Fruit fly (Drosophila melanogaster) whole organism, wandering third instar larva: Measurements from ENCODE around the gene CG13605.
A peak's percentile ranks its signal among the peaks of the same experiment; 100 is the strongest.

Experiments
- Abd-B ChIP-seq: fragments of >200 bp; optimal IDR thresholded peaks from 2 replicates; lab custom pipeline; 2017; ENCODE audit warnings: missing biosample characterization, missing genetic modification characterization
- CG32264 ChIP-seq: fragments of 200-800 bp; sonication (Bioruptor generic); optimal IDR thresholded peaks from 2 replicates; lab custom pipeline; 2016; ENCODE audit warnings: missing biosample characterization, missing genetic modification characterization
- CG9705 ChIP-seq: fragments of 200-800 bp; sonication (Bioruptor generic); optimal IDR thresholded peaks from 2 replicates; lab custom pipeline; 2018; ENCODE audit warnings: missing biosample characterization, mild to moderate bottlenecking, missing genetic modification characterization
- CrebA ChIP-seq: fragments of 200-800 bp; sonication (Bioruptor generic); optimal IDR thresholded peaks from 2 replicates; lab custom pipeline; 2016; ENCODE audit warnings: missing biosample characterization, mild to moderate bottlenecking, missing genetic modification characterization, borderline replicate concordance
- Dfd ChIP-seq: fragments of >200 bp; optimal IDR thresholded peaks from 2 replicates; lab custom pipeline; 2017; ENCODE audit warnings: missing biosample characterization, missing genetic modification characterization
- Dif ChIP-seq: fragments of 200-275, 200-300 bp; sonication (Bioruptor generic); optimal IDR thresholded peaks from 2 replicates; lab custom pipeline; 2018; ENCODE audit warnings: missing biosample characterization, missing genetic modification characterization; ENCODE audit not compliant: partially characterized antibody
- GATAd ChIP-seq: sonication (Bioruptor generic); optimal IDR thresholded peaks from 2 replicates; lab custom pipeline; 2016; ENCODE audit warnings: missing biosample characterization, missing genetic modification characterization
- HLH106 ChIP-seq: fragments of 200-800 bp; optimal IDR thresholded peaks from 3 replicates; lab custom pipeline; 2019; ENCODE audit warnings: missing biosample characterization, mild to moderate bottlenecking, missing genetic modification characterization, moderate library complexity
- Hnf4 ChIP-seq: fragments of 200-800 bp; sonication (Bioruptor generic); optimal IDR thresholded peaks from 2 replicates; lab custom pipeline; 2016; ENCODE audit warnings: missing biosample characterization, mild to moderate bottlenecking, missing genetic modification characterization
- Hr78 ChIP-seq: fragments of >200 bp; optimal IDR thresholded peaks from 2 replicates; lab custom pipeline; 2017; ENCODE audit warnings: missing biosample characterization, missing genetic modification characterization
- Hr83 ChIP-seq: fragments of 200-300 bp; sonication (Bioruptor generic); optimal IDR thresholded peaks from 2 replicates; lab custom pipeline; 2016; ENCODE audit warnings: missing biosample characterization, mild to moderate bottlenecking, missing genetic modification characterization, moderate library complexity; ENCODE audit not compliant: poor library complexity, severe bottlenecking
- Jra ChIP-seq: sonication (Bioruptor generic); optimal IDR thresholded peaks from 2 replicates; lab custom pipeline; 2016; ENCODE audit warnings: missing biosample characterization, missing genetic modification characterization
- Mio ChIP-seq: sonication (Bioruptor generic); optimal IDR thresholded peaks from 2 replicates; lab custom pipeline; 2016; ENCODE audit warnings: missing biosample characterization, missing genetic modification characterization
- Myc ChIP-seq: fragments of >200 bp; optimal IDR thresholded peaks from 2 replicates; lab custom pipeline; 2017
- N ChIP-seq: fragments of >200 bp; optimal IDR thresholded peaks from 2 replicates; lab custom pipeline; 2018; ENCODE audit warnings: missing biosample characterization, missing external identifiers, missing genetic modification characterization
- OdsH ChIP-seq: fragments of 200-800 bp; sonication (Bioruptor generic); optimal IDR thresholded peaks from 2 replicates; lab custom pipeline; 2016; ENCODE audit warnings: missing biosample characterization, mild to moderate bottlenecking, missing genetic modification characterization
- Rel ChIP-seq, 2 experiments: fragments of 200-800 bp; sonication (Bioruptor generic) in 1 of 2; optimal IDR thresholded peaks; 2 replicates in 1 of 2; 3 replicates in 1 of 2; lab custom pipeline; 2016 to 2019; ENCODE audit warnings: mild to moderate bottlenecking in 2 of 2, missing biosample characterization in 2 of 2, missing genetic modification characterization in 2 of 2, moderate library complexity in 1 of 2
- Sp1 ChIP-seq: fragments of 200-800 bp; sonication (Bioruptor generic); optimal IDR thresholded peaks from 3 replicates; lab custom pipeline; 2019; ENCODE audit warnings: missing biosample characterization, mild to moderate bottlenecking, missing genetic modification characterization, moderate library complexity
- Vsx2 ChIP-seq: fragments of 200-300, 225-300 bp; sonication (Bioruptor generic); optimal IDR thresholded peaks from 2 replicates; lab custom pipeline; 2018; ENCODE audit warnings: missing biosample characterization, missing genetic modification characterization; ENCODE audit not compliant: partially characterized antibody
- br ChIP-seq: fragments of 200-800 bp; sonication (Bioruptor generic); optimal IDR thresholded peaks from 2 replicates; lab custom pipeline; 2016; ENCODE audit warnings: missing biosample characterization, missing genetic modification characterization
- brk ChIP-seq: fragments of 200-800 bp; sonication (Bioruptor generic); optimal IDR thresholded peaks from 2 replicates; lab custom pipeline; 2016; ENCODE audit warnings: missing biosample characterization, mild to moderate bottlenecking, missing genetic modification characterization
- dl ChIP-seq, 2 experiments: fragments of 175-275, 200-275 bp in 1 of 2; fragments of 200-275 bp in 1 of 2; sonication (Bioruptor generic); optimal IDR thresholded peaks; lab custom pipeline; 2018; ENCODE audit warnings: mild to moderate bottlenecking in 2 of 2, missing biosample characterization in 2 of 2, missing genetic modification characterization in 2 of 2, moderate library complexity in 2 of 2; ENCODE audit not compliant: partially characterized antibody in 2 of 2, insufficient read depth in 1 of 2
- dmrt93B ChIP-seq: fragments of 200-800 bp; sonication (Bioruptor generic); optimal IDR thresholded peaks from 2 replicates; lab custom pipeline; 2018; ENCODE audit warnings: missing biosample characterization, mild to moderate bottlenecking, missing genetic modification characterization
- dsf ChIP-seq: sonication (Bioruptor generic); optimal IDR thresholded peaks from 2 replicates; lab custom pipeline; 2016; ENCODE audit warnings: missing biosample characterization, missing genetic modification characterization, borderline replicate concordance
- ey ChIP-seq: fragments of 200-800 bp; sonication (Bioruptor generic); optimal IDR thresholded peaks from 2 replicates; lab custom pipeline; 2016; ENCODE audit warnings: missing biosample characterization, missing genetic modification characterization
- foxo ChIP-seq, 2 experiments: fragments of 200-800 bp; sonication (Bioruptor generic); optimal IDR thresholded peaks; 2 replicates in 1 of 2; 3 replicates in 1 of 2; lab custom pipeline; 2016 to 2017; ENCODE audit warnings: missing biosample characterization in 2 of 2, missing genetic modification characterization in 2 of 2
- fru ChIP-seq: fragments of 200-800 bp; sonication (Bioruptor generic); optimal IDR thresholded peaks from 3 replicates; lab custom pipeline; 2016; ENCODE audit warnings: missing biosample characterization, mild to moderate bottlenecking, missing genetic modification characterization
- h ChIP-seq: fragments of 200-800 bp; sonication (Bioruptor generic); optimal IDR thresholded peaks from 3 replicates; lab custom pipeline; 2016; ENCODE audit warnings: missing biosample characterization, mild to moderate bottlenecking, missing genetic modification characterization
- jim ChIP-seq: fragments of 175-275, 200-325 bp; sonication (Bioruptor generic); optimal IDR thresholded peaks from 2 replicates; lab custom pipeline; 2016; ENCODE audit warnings: missing biosample characterization, mild to moderate bottlenecking, missing genetic modification characterization
- lola ChIP-seq: fragments of >200 bp; optimal IDR thresholded peaks from 2 replicates; lab custom pipeline; 2017; ENCODE audit warnings: missing biosample characterization, missing genetic modification characterization
- pan ChIP-seq: fragments of >200 bp; optimal IDR thresholded peaks from 2 replicates; lab custom pipeline; 2017
- psq ChIP-seq: fragments of 200-800 bp; sonication (Bioruptor generic); optimal IDR thresholded peaks from 3 replicates; lab custom pipeline; 2017; ENCODE audit warnings: missing biosample characterization, mild to moderate bottlenecking, missing genetic modification characterization, moderate library complexity
- rgr ChIP-seq: fragments of 200-800 bp; sonication (Bioruptor generic); optimal IDR thresholded peaks from 3 replicates; lab custom pipeline; 2016; ENCODE audit warnings: missing biosample characterization, mild to moderate bottlenecking, missing genetic modification characterization
- sage ChIP-seq: fragments of 200-800 bp; sonication (Bioruptor generic); optimal IDR thresholded peaks from 2 replicates; lab custom pipeline; 2016; ENCODE audit warnings: missing biosample characterization, mild to moderate bottlenecking, missing genetic modification characterization
- sv ChIP-seq: fragments of 200-800 bp; sonication (Bioruptor generic); optimal IDR thresholded peaks from 3 replicates; lab custom pipeline; 2016; ENCODE audit warnings: missing biosample characterization, missing genetic modification characterization
- tai ChIP-seq: sonication (Bioruptor generic); optimal IDR thresholded peaks from 2 replicates; lab custom pipeline; 2016; ENCODE audit warnings: missing biosample characterization, missing genetic modification characterization
- usp ChIP-seq: fragments of >200 bp; optimal IDR thresholded peaks from 2 replicates; lab custom pipeline; 2017; ENCODE audit warnings: missing biosample characterization, missing genetic modification characterization
- woc ChIP-seq: sonication (Bioruptor generic); optimal IDR thresholded peaks from 2 replicates; lab custom pipeline; 2016; ENCODE audit warnings: missing biosample characterization, mild to moderate bottlenecking, missing genetic modification characterization

Gene CG13605

dm6 chr3R:24102387-24102786 lies 9.8 kb downstream of the CG13605 start:
- TF ChIP-seq rgr (no peak), woc (GFP tag; lab: Kevin White, UChicago) (no peak), Dif (GFP tag; lab: Kevin White, UChicago) (no peak), Hr78 (no peak), jim (GFP tag; lab: Kevin White, UChicago) (no peak), CG32264 (GFP tag; lab: Kevin White, UChicago) (no peak), Vsx2 (GFP tag; lab: Kevin White, UChicago) (no peak), foxo (GFP tag; optimal IDR thresholded peaks at IDR 0.05; lab: Kevin White, UChicago) (no peak), Myc (no peak), ey (no peak), dmrt93B (GFP tag; lab: Kevin White, UChicago) (no peak), usp (GFP tag; lab: Kevin White, UChicago) (no peak), h (no peak), Sp1 (GFP tag; lab: Kevin White, UChicago) (no peak), Hnf4 (GFP tag; lab: Kevin White, UChicago) (no peak), HLH106 (tag; lab: Kevin White, UChicago) (no peak), OdsH (GFP tag; lab: Kevin White, UChicago) (no peak), Mio (no peak)
- TF ChIP-seq, all 38 proteins: peak for 0

- no peak for TF ChIP-seq Abd-B (GFP tag; lab: Kevin White, UChicago)
- no peak for TF ChIP-seq dl (GFP tag; optimal IDR thresholded peaks at IDR 0.05; lab: Kevin White, UChicago; ENCODE audit: insufficient read depth in 1 of 2, partially characterized antibody in 2 of 2)
- TF ChIP-seq pan (lab: Kevin White, UChicago): no peak
- no peak for TF ChIP-seq HLH106 (tag; lab: Kevin White, UChicago)
- TF ChIP-seq ey: no peak
- no peak for TF ChIP-seq Vsx2 (GFP tag; lab: Kevin White, UChicago)
- TF ChIP-seq psq (GFP tag; lab: Kevin White, UChicago): no peak
- no peak for TF ChIP-seq lola (GFP tag; lab: Kevin White, UChicago)
- TF ChIP-seq jim (GFP tag; lab: Kevin White, UChicago): no peak
- TF ChIP-seq CrebA: no peak
- TF ChIP-seq rgr: no peak
- no peak for TF ChIP-seq Dfd
- TF ChIP-seq CG9705 (GFP tag; lab: Kevin White, UChicago): no peak
- no peak for TF ChIP-seq usp (GFP tag; lab: Kevin White, UChicago)
- TF ChIP-seq GATAd: no peak
- TF ChIP-seq CG32264 (GFP tag; lab: Kevin White, UChicago): no peak
- TF ChIP-seq dsf (GFP tag; lab: Kevin White, UChicago): no peak
- no peak for TF ChIP-seq tai (GFP tag; lab: Kevin White, UChicago)
- TF ChIP-seq Mio: no peak
Measured at dm6 chr3R:24101437-24101836, 10.8 kb downstream of the CG13605 start.

DNA sequence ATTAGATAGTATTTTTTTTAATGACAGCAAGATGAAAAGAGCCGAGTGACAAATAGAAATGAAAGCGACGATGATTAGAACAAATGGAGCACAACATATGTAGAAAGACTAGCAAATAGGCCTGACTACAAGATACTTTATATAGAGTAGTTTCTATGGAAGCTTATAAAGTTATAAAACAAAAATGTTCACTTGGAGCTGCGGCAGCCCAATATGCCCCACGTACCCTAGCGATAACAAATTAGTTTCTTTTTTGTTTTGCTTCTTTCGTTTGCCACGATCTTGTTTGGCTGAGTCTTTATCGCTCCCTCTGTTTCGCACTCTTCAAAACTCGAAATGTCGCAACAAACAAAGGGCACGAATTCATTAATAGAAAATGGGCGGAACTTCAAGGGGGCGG lies 11.5 kb downstream of the CG13605 start:
- TF ChIP-seq jim (GFP tag; lab: Kevin White, UChicago) (no peak), psq (GFP tag; lab: Kevin White, UChicago) (peak; percentile 62)

dm6 chr3R:24099039-24100026 lies 12.9 kb downstream of the CG13605 start:
- peak; percentile 26 for TF ChIP-seq tai (GFP tag; lab: Kevin White, UChicago)
- TF ChIP-seq N (GFP tag; lab: Kevin White, UChicago): no peak
- no peak for TF ChIP-seq sage (GFP tag; lab: Kevin White, UChicago)
- no peak for TF ChIP-seq jim (GFP tag; lab: Kevin White, UChicago)
- TF ChIP-seq foxo (GFP tag; optimal IDR thresholded peaks at IDR 0.05; lab: Kevin White, UChicago): peak; percentile 5 to 76
- TF ChIP-seq h: peak; percentile 81
- TF ChIP-seq Vsx2 (GFP tag; lab: Kevin White, UChicago): no peak
- peak; percentile 60 for TF ChIP-seq woc (GFP tag; lab: Kevin White, UChicago)
- peak; percentile 31 for TF ChIP-seq pan (lab: Kevin White, UChicago)
- no peak for TF ChIP-seq Dfd
- TF ChIP-seq CG32264 (GFP tag; lab: Kevin White, UChicago): peak; percentile 39
- TF ChIP-seq usp (GFP tag; lab: Kevin White, UChicago): no peak
- peak; percentile 55 for TF ChIP-seq HLH106 (tag; lab: Kevin White, UChicago)
- peak; percentile 73 for TF ChIP-seq br (GFP tag; lab: Kevin White, UChicago)
- TF ChIP-seq ey: peak; percentile 80
- no peak for TF ChIP-seq Jra (GFP tag; lab: Kevin White, UChicago)
- TF ChIP-seq Rel (GFP tag; optimal IDR thresholded peaks at IDR 0.05; lab: Kevin White, UChicago): no peak
- no peak for TF ChIP-seq Rel (tag; optimal IDR thresholded peaks at IDR 0.05; lab: Kevin White, UChicago)
- no peak for TF ChIP-seq CrebA
- TF ChIP-seq rgr: peak; percentile 81
- TF ChIP-seq Hr78: no peak
- peak; percentile 83 for TF ChIP-seq sv
- no peak for TF ChIP-seq GATAd
- TF ChIP-seq Hnf4 (GFP tag; lab: Kevin White, UChicago): peak; percentile 5
- no peak for TF ChIP-seq Hr83
- TF ChIP-seq dsf (GFP tag; lab: Kevin White, UChicago): no peak
- TF ChIP-seq brk (GFP tag; lab: Kevin White, UChicago): no peak
- no peak for TF ChIP-seq lola (GFP tag; lab: Kevin White, UChicago)
- peak; percentile 70 for TF ChIP-seq fru (GFP tag; lab: Kevin White, UChicago)
- no peak for TF ChIP-seq Mio
